Worm (Caenorhabditis elegans): Measurements from ENCODE around the gene str-103.

- TF ChIP-seq W03F9.2 (tag; optimal IDR thresholded peaks at IDR 0.05): no peak
- TF ChIP-seq him-1 (tag; optimal IDR thresholded peaks at IDR 0.05): no peak
These were observed 24.2 kb downstream of the str-103 start, which contains the start of gene F22B8.7 for ce11 chrV:16094284-16094683.

All from whole organism, L4/young adult.